Fruit fly (Drosophila melanogaster) whole organism, embryonic: ENCODE data around the gene CG5181.
A peak's percentile ranks its signal among the peaks of the same experiment; 100 is the strongest.

Source experiments
- Bgb ChIP-seq: fragments of 200-800 bp; sonication (Bioruptor generic); IDR thresholded peaks from 2 replicates; pipeline ENCODE4 v1.3.6; 2022; ENCODE audit warnings: missing biosample characterization, missing genetic modification characterization; ENCODE audit not compliant: partially characterized antibody
- CG12769 ChIP-seq: fragments of 200-800 bp; sonication (Bioruptor generic); optimal IDR thresholded peaks from 2 replicates; lab custom pipeline; 2019; ENCODE audit warnings: missing biosample characterization, mild to moderate bottlenecking, missing genetic modification characterization, moderate library complexity
- CG15269 ChIP-seq: fragments of 200-800 bp; sonication (Bioruptor generic); optimal IDR thresholded peaks from 2 replicates; lab custom pipeline; 2018; ENCODE audit warnings: missing biosample characterization, mild to moderate bottlenecking, missing genetic modification characterization, moderate library complexity
- CG15479 ChIP-seq: fragments of 200-800 bp; sonication (Bioruptor generic); optimal IDR thresholded peaks from 3 replicates; lab custom pipeline; 2019; ENCODE audit warnings: missing biosample characterization, mild to moderate bottlenecking, missing genetic modification characterization, moderate library complexity
- CG15601 ChIP-seq: fragments of 200-800 bp; sonication (Bioruptor generic); optimal IDR thresholded peaks from 3 replicates; lab custom pipeline; 2019; ENCODE audit warnings: missing biosample characterization, mild to moderate bottlenecking, missing genetic modification characterization, moderate library complexity
- CG17829 ChIP-seq: fragments of 200-800 bp; optimal IDR thresholded peaks from 2 replicates; lab custom pipeline; 2019; ENCODE audit warnings: missing biosample characterization, mild to moderate bottlenecking, missing genetic modification characterization, moderate library complexity
- CG18476 ChIP-seq: fragments of 200-800 bp; sonication (Bioruptor generic); optimal IDR thresholded peaks from 2 replicates; lab custom pipeline; 2016; ENCODE audit warnings: missing biosample characterization, mild to moderate bottlenecking, missing genetic modification characterization
- CG2120 ChIP-seq: fragments of 200-800 bp; sonication (Bioruptor generic); optimal IDR thresholded peaks from 3 replicates; lab custom pipeline; 2016; ENCODE audit warnings: missing biosample characterization, missing genetic modification characterization
- CG2889 ChIP-seq: fragments of 200-800 bp; sonication (Bioruptor generic); IDR thresholded peaks from 3 replicates; pipeline ENCODE4 v1.3.6; 2022; ENCODE audit warnings: missing biosample characterization, missing genetic modification characterization
- CG30020 ChIP-seq: fragments of 200-800 bp; optimal IDR thresholded peaks from 2 replicates; lab custom pipeline; 2019; ENCODE audit warnings: missing biosample characterization, mild to moderate bottlenecking, missing genetic modification characterization, moderate library complexity
- CG4404 ChIP-seq: fragments of 200-800 bp; sonication (Bioruptor generic); IDR thresholded peaks from 2 replicates; pipeline ENCODE4 v1.3.6; 2022; ENCODE audit warnings: missing biosample characterization, missing genetic modification characterization
- CG4424 ChIP-seq: fragments of 200-800 bp; sonication (Bioruptor generic); optimal IDR thresholded peaks from 3 replicates; lab custom pipeline; 2016; ENCODE audit warnings: missing biosample characterization, missing genetic modification characterization
- CG4820 ChIP-seq: fragments of 200-800 bp; sonication (Bioruptor generic); optimal IDR thresholded peaks from 3 replicates; lab custom pipeline; 2016; ENCODE audit warnings: missing biosample characterization, missing genetic modification characterization
- CG6791 ChIP-seq: fragments of 200-800 bp; sonication (Bioruptor generic); IDR thresholded peaks from 3 replicates; pipeline ENCODE4 v1.3.6; 2022; ENCODE audit warnings: missing biosample characterization, missing genetic modification characterization; ENCODE audit not compliant: partially characterized antibody
- CG7556 ChIP-seq: fragments of 200-800 bp; sonication (Bioruptor generic); optimal IDR thresholded peaks from 2 replicates; lab custom pipeline; 2017; ENCODE audit warnings: missing biosample characterization, mild to moderate bottlenecking, missing genetic modification characterization
- CG9215 ChIP-seq: fragments of 200-800 bp; sonication (Bioruptor generic); IDR thresholded peaks from 2 replicates; pipeline ENCODE4 v1.3.6; 2022; ENCODE audit warnings: missing biosample characterization, missing genetic modification characterization
- D19A ChIP-seq: fragments of 200-800 bp; optimal IDR thresholded peaks from 3 replicates; lab custom pipeline; 2019; ENCODE audit warnings: missing biosample characterization, mild to moderate bottlenecking, missing genetic modification characterization, moderate library complexity
- Doc2 ChIP-seq: fragments of 200-800 bp; sonication (Bioruptor generic); IDR thresholded peaks from 2 replicates; pipeline ENCODE4 v1.3.6; 2022; ENCODE audit warnings: missing biosample characterization, missing genetic modification characterization
- Dp ChIP-seq: fragments of 200-800 bp; sonication (Bioruptor generic); optimal IDR thresholded peaks from 2 replicates; lab custom pipeline; 2018; ENCODE audit warnings: missing biosample characterization, mild to moderate bottlenecking, missing genetic modification characterization, moderate library complexity
- Ets65A ChIP-seq: fragments of 200-800 bp; sonication (Bioruptor generic); peaks from one replicate; lab custom pipeline; 2016; ENCODE audit warnings: missing biosample characterization, missing genetic modification characterization
- HHEX ChIP-seq: fragments of 200-800 bp; sonication (Bioruptor generic); optimal IDR thresholded peaks from 3 replicates; lab custom pipeline; 2017; ENCODE audit warnings: missing biosample characterization, mild to moderate bottlenecking, missing genetic modification characterization, missing genetic modification reagents
- Hand ChIP-seq: fragments of 200-800 bp; sonication (Bioruptor generic); optimal IDR thresholded peaks from 2 replicates; lab custom pipeline; 2017; ENCODE audit warnings: mild to moderate bottlenecking, missing biosample characterization, missing genetic modification reagents, missing genetic modification characterization
- Hey ChIP-seq: fragments of 200-800 bp; sonication (Bioruptor generic); optimal IDR thresholded peaks from 3 replicates; lab custom pipeline; 2018; ENCODE audit warnings: missing biosample characterization, mild to moderate bottlenecking, missing genetic modification characterization
- Hr3 ChIP-seq: fragments of 200-800 bp; sonication (Bioruptor generic); optimal IDR thresholded peaks from 3 replicates; lab custom pipeline; 2016; ENCODE audit warnings: missing biosample characterization, missing genetic modification characterization
- Hr51 ChIP-seq, 2 experiments: fragments of 200-800 bp; sonication (Bioruptor generic); optimal IDR thresholded peaks; 2 replicates in 1 of 2; 3 replicates in 1 of 2; lab custom pipeline; 2016 to 2018; ENCODE audit warnings: missing biosample characterization in 2 of 2, missing genetic modification characterization in 2 of 2, mild to moderate bottlenecking in 1 of 2, moderate library complexity in 1 of 2
- Jarid2 ChIP-seq: fragments of 200-800 bp; sonication (Bioruptor generic); optimal IDR thresholded peaks from 3 replicates; lab custom pipeline; 2017; ENCODE audit warnings: mild to moderate bottlenecking, missing biosample characterization, missing genetic modification reagents, missing genetic modification characterization
- Lpt ChIP-seq: fragments of >200 bp; optimal IDR thresholded peaks from 2 replicates; lab custom pipeline; 2018; ENCODE audit warnings: missing biosample characterization, missing genetic modification characterization
- Med ChIP-seq: fragments of 200-800 bp; sonication (Bioruptor generic); peaks from one replicate; lab custom pipeline; 2016; ENCODE audit warnings: missing biosample characterization, missing genetic modification characterization, mild to moderate bottlenecking, inconsistent platforms, moderate library complexity
- Oli ChIP-seq: fragments of 200-800 bp; sonication (Bioruptor generic); optimal IDR thresholded peaks from 2 replicates; lab custom pipeline; 2018; ENCODE audit warnings: missing biosample characterization, mild to moderate bottlenecking, missing genetic modification characterization, moderate library complexity
- Vsx1 ChIP-seq: fragments of 200-800 bp; sonication (Bioruptor generic); optimal IDR thresholded peaks from 2 replicates; lab custom pipeline; 2017; ENCODE audit warnings: missing biosample characterization, mild to moderate bottlenecking, missing genetic modification characterization, missing genetic modification reagents
- ac ChIP-seq: fragments of 200-800 bp; sonication (Bioruptor generic); optimal IDR thresholded peaks from 3 replicates; lab custom pipeline; 2017; ENCODE audit warnings: missing biosample characterization, mild to moderate bottlenecking, missing genetic modification characterization
- ash1 ChIP-seq: fragments of 200-800 bp; sonication (Bioruptor generic); optimal IDR thresholded peaks from 2 replicates; lab custom pipeline; 2018; ENCODE audit warnings: missing biosample characterization, mild to moderate bottlenecking, missing genetic modification characterization
- bab2 ChIP-seq: fragments of 200-800 bp; sonication (Bioruptor generic); optimal IDR thresholded peaks from 2 replicates; lab custom pipeline; 2016; ENCODE audit warnings: missing biosample characterization, missing genetic modification characterization
- bcd ChIP-seq: fragments of 200-800 bp; sonication (Bioruptor generic); optimal IDR thresholded peaks from 2 replicates; lab custom pipeline; 2017; ENCODE audit warnings: missing biosample characterization, mild to moderate bottlenecking, missing genetic modification characterization
- crc ChIP-seq: fragments of 200-800 bp; sonication (Bioruptor generic); optimal IDR thresholded peaks from 2 replicates; lab custom pipeline; 2016; ENCODE audit warnings: missing biosample characterization, missing genetic modification characterization
- crp ChIP-seq, 2 experiments: fragments of 200-800 bp; sonication (Bioruptor generic); optimal IDR thresholded peaks; 2 replicates in 1 of 2; 3 replicates in 1 of 2; lab custom pipeline; 2017; ENCODE audit warnings: missing biosample characterization in 2 of 2, missing genetic modification characterization in 2 of 2, mild to moderate bottlenecking in 1 of 2, moderate library complexity in 1 of 2
- esg ChIP-seq: fragments of 200-800 bp; sonication (Bioruptor generic); conservative IDR thresholded peaks from 2 replicates; pipeline ENCODE4 v1.3.6; 2022; ENCODE audit warnings: missing biosample characterization, missing genetic modification characterization
- fru ChIP-seq: fragments of >200 bp; optimal IDR thresholded peaks from 2 replicates; lab custom pipeline; 2017
- grau ChIP-seq: fragments of 200-800 bp; optimal IDR thresholded peaks from 3 replicates; lab custom pipeline; 2019; ENCODE audit warnings: missing biosample characterization, mild to moderate bottlenecking, missing genetic modification characterization, moderate library complexity
- ind ChIP-seq: fragments of 200-800 bp; sonication (Bioruptor generic); optimal IDR thresholded peaks from 3 replicates; lab custom pipeline; 2016; ENCODE audit warnings: missing biosample characterization, missing genetic modification characterization
- jing ChIP-seq: fragments of 200-800 bp; sonication (Bioruptor generic); optimal IDR thresholded peaks from 2 replicates; lab custom pipeline; 2018; ENCODE audit warnings: missing biosample characterization, mild to moderate bottlenecking, missing genetic modification characterization
- lov ChIP-seq, 2 experiments: fragments of 200-800 bp in 1 of 2; fragments of >200 bp in 1 of 2; sonication (Bioruptor generic) in 1 of 2; IDR thresholded peaks in 1 of 2; optimal IDR thresholded peaks in 1 of 2; 2 replicates in 1 of 2; 3 replicates in 1 of 2; pipeline versions ENCODE4 v1.3.6 to Lab custom; 2017 to 2022; ENCODE audit warnings: missing biosample characterization in 1 of 2, missing genetic modification characterization in 1 of 2
- nerfin-1 ChIP-seq: fragments of 200-800 bp; sonication (Bioruptor generic); optimal IDR thresholded peaks from 3 replicates; lab custom pipeline; 2019; ENCODE audit warnings: missing biosample characterization, mild to moderate bottlenecking, missing genetic modification characterization, moderate library complexity
- otp ChIP-seq: fragments of 200-800 bp; sonication (Bioruptor generic); IDR thresholded peaks from 3 replicates; pipeline ENCODE4, ENCODE4 v1.3.6; 2022; ENCODE audit warnings: missing biosample characterization, missing genetic modification characterization
- sima ChIP-seq: fragments of 200-800 bp; sonication (Bioruptor generic); optimal IDR thresholded peaks from 2 replicates; lab custom pipeline; 2016; ENCODE audit warnings: missing biosample characterization, missing genetic modification characterization
- sob ChIP-seq: fragments of 200-800 bp; sonication (Bioruptor generic); IDR thresholded peaks from 2 replicates; pipeline ENCODE4 v1.3.6; 2022; ENCODE audit warnings: missing biosample characterization, missing genetic modification characterization
- sqz ChIP-seq: fragments of 200-800 bp; sonication (Bioruptor generic); optimal IDR thresholded peaks from 3 replicates; lab custom pipeline; 2018; ENCODE audit warnings: missing biosample characterization, mild to moderate bottlenecking, missing genetic modification characterization
- toy ChIP-seq: fragments of 200-800 bp; sonication (Bioruptor generic); IDR thresholded peaks from 2 replicates; pipeline ENCODE4 v1.3.6; 2022; ENCODE audit warnings: missing biosample characterization, missing genetic modification characterization
- trem ChIP-seq: fragments of 200-800 bp; optimal IDR thresholded peaks from 3 replicates; lab custom pipeline; 2019; ENCODE audit warnings: missing biosample characterization, mild to moderate bottlenecking, missing genetic modification characterization, moderate library complexity

The CG5181 gene

DNA sequence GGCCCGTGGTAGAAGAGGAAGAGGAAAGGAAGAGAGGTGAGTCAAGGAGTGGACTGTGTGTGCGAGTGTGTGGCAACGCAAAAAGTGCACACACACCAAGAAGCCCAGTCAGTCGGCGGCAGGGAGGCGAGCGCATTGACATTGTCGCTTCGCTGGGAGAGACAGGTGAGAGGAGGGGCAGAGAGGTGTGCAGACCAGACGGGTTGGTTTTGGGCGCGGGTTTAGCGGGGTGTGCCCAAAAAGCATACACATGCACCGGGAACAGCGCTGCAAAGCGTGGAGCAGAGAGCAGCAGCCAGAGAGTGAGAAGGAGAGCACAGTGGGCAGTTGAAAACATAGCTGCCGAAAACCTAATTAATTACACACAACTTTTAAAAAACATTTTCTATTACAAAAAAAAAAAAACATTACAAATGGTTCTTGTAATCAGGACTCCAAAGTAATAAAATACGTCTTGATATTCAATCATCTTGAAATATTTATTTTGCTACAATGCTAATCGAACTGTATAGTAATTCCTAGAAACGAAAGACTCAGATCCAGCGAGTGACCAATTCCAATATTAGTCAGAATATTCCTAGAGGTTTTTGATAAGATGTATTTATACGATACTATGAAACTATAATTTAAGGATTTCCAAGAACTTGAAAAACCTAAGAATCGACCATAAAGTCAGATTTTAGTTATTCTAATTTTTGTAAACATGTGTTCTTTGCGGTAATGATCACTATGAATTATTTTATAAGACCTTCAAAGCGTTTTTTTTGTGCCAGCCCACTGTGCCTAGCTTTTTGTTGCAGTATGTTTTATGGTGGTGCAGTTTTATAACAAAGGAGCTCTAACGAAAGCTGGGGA lies 13.0 kb upstream of the CG5181 start (continued):
- TF ChIP-seq toy (no peak), CG4424 (GFP tag; lab: Kevin White, UChicago) (peak; percentile 26), Oli (tag; lab: Kevin White, UChicago) (no peak), ash1 (GFP tag; lab: Kevin White, UChicago) (no peak), otp (no peak), bcd (GFP tag; lab: Kevin White, UChicago) (no peak), CG4820 (GFP tag; lab: Kevin White, UChicago) (peak; percentile 21), CG30020 (no peak), bab2 (GFP tag; lab: Kevin White, UChicago) (no peak), CG15601 (tag; lab: Kevin White, UChicago) (peak; percentile 0), CG2120 (GFP tag; lab: Kevin White, UChicago) (no peak), CG15479 (GFP tag; lab: Kevin White, UChicago) (no peak), CG12769 (tag; lab: Kevin White, UChicago) (no peak), D19A (tag; lab: Kevin White, UChicago) (no peak), Hand (GFP tag; lab: Kevin White, UChicago) (no peak), CG15269 (tag; lab: Kevin White, UChicago) (no peak), Bgb (GFP tag; lab: Robert Waterston, UW) (no peak), CG7556 (peak; percentile 33), crp (GFP tag; optimal IDR thresholded peaks at IDR 0.05; lab: Kevin White, UChicago) (no peak), ac (no peak), crc (GFP tag; lab: Kevin White, UChicago) (no peak), esg (no peak), Hr3 (GFP tag; lab: Kevin White, UChicago) (no peak), ind (GFP tag; lab: Kevin White, UChicago) (no peak), CG6791 (GFP tag; lab: Robert Waterston, UW) (no peak), trem (tag; lab: Kevin White, UChicago) (no peak), Hey (tag; lab: Kevin White, UChicago) (no peak), Vsx1 (GFP tag; lab: Kevin White, UChicago) (no peak), Med (GFP tag; lab: Kevin White, UChicago) (peak; percentile 68), grau (tag; lab: Kevin White, UChicago) (no peak), CG2889 (GFP tag; lab: Robert Waterston, UW) (no peak), Jarid2 (GFP tag; lab: Kevin White, UChicago) (no peak), Doc2 (GFP tag; lab: Robert Waterston, UW) (no peak), Hr51 (GFP tag; optimal IDR thresholded peaks at IDR 0.05; lab: Kevin White, UChicago) (peak in 1 of 2 experiments; percentile 1), sob (GFP tag; lab: Robert Waterston, UW) (0 out of 2 replicates have a peak, but pooled peaks have one; percentile 15), CG17829 (no peak), Ets65A (GFP tag; lab: Kevin White, UChicago) (no peak), CG9215 (no peak), fru (no peak), HHEX (GFP tag; lab: Kevin White, UChicago) (no peak), nerfin-1 (tag; lab: Kevin White, UChicago) (no peak), CG18476 (no peak), sqz (no peak), sima (GFP tag; lab: Kevin White, UChicago) (no peak), Lpt (GFP tag; lab: Kevin White, UChicago) (no peak), Dp (GFP tag; lab: Kevin White, UChicago) (no peak), lov (optimal IDR thresholded peaks at IDR 0.05; lab: Kevin White, UChicago) (no peak), lov (GFP tag; IDR thresholded peaks at IDR 0.05; lab: Robert Waterston, UW) (no peak), jing (GFP tag; lab: Kevin White, UChicago) (no peak), CG4404 (GFP tag; lab: Robert Waterston, UW) (no peak)
